Fruit fly (Drosophila melanogaster): ENCODE measurements around the gene CG9396.
A peak's percentile ranks its signal among the peaks of the same experiment; 100 is the strongest.

Gene CG9396

dm6 chr3R:9534125-9534496 lies 37.3 kb downstream of the CG9396 start (continued):
- TF ChIP-seq salm (tag; optimal IDR thresholded peaks at IDR 0.05) (peak; percentile 94), fu2 (GFP tag; optimal IDR thresholded peaks at IDR 0.05) (peak; percentile 79), cg (GFP tag; optimal IDR thresholded peaks at IDR 0.05) (peak; percentile 23), CG18764 (GFP tag; optimal IDR thresholded peaks at IDR 0.05) (peak; percentile 88), CG8478 (optimal IDR thresholded peaks at IDR 0.05) (no peak), corto (GFP tag; optimal IDR thresholded peaks at IDR 0.05) (no peak), CG4282 (GFP tag; optimal IDR thresholded peaks at IDR 0.05) (peak; percentile 51), CG4820 (GFP tag; optimal IDR thresholded peaks at IDR 0.05) (peak; percentile 91), CG13287 (GFP tag; IDR thresholded peaks at IDR 0.05; ENCODE audit: partially characterized antibody) (no peak), br (optimal IDR thresholded peaks at IDR 0.05) (no peak), gcm (GFP tag; optimal IDR thresholded peaks at IDR 0.05) (peak; percentile 92), Atf3 (GFP tag; optimal IDR thresholded peaks at IDR 0.05) (peak; percentile 94), Tbp (GFP tag; optimal IDR thresholded peaks at IDR 0.05) (no peak), luna (GFP tag; optimal IDR thresholded peaks at IDR 0.05) (peak; percentile 80), twi (tag; optimal IDR thresholded peaks at IDR 0.05) (peak; percentile 83), CG12155 (GFP tag; optimal IDR thresholded peaks at IDR 0.05) (peak; percentile 89), TFAM (GFP tag; optimal IDR thresholded peaks at IDR 0.05) (peak; percentile 65), E2f2 (GFP tag; IDR thresholded peaks at IDR 0.05) (peak; percentile 71), nmo (GFP tag; optimal IDR thresholded peaks at IDR 0.05) (peak; percentile 96), h (optimal IDR thresholded peaks at IDR 0.05) (no peak), unc-4 (GFP tag; IDR thresholded peaks at IDR 0.05; ENCODE audit: partially characterized antibody) (no peak), odd (GFP tag; optimal IDR thresholded peaks at IDR 0.05) (peak; percentile 86), CG18262 (tag; optimal IDR thresholded peaks at IDR 0.05) (peak; percentile 95), Sox100B (GFP tag; optimal IDR thresholded peaks at IDR 0.05) (peak; percentile 94), cwo (GFP tag; optimal IDR thresholded peaks at IDR 0.05) (peak; percentile 68), onecut (GFP tag; IDR thresholded peaks at IDR 0.05) (peak; percentile 75), nerfin-2 (GFP tag; IDR thresholded peaks at IDR 0.05; ENCODE audit: partially characterized antibody) (no peak), CG32767 (GFP tag; IDR thresholded peaks at IDR 0.05) (peak; percentile 74; the same call in 1 of the 2 replicates), sd (tag; optimal IDR thresholded peaks at IDR 0.05) (peak; percentile 38), al (GFP tag; IDR thresholded peaks at IDR 0.05) (peak; percentile 84), vvl (GFP tag; IDR thresholded peaks at IDR 0.05) (peak; percentile 97), Neu2 (GFP tag; optimal IDR thresholded peaks at IDR 0.05; ENCODE audit: borderline replicate concordance) (peak; percentile 4), CG10267 (tag; optimal IDR thresholded peaks at IDR 0.05) (peak; percentile 88), CG7963 (GFP tag; IDR thresholded peaks at IDR 0.05; ENCODE audit: partially characterized antibody) (no peak), eve (GFP tag; optimal IDR thresholded peaks at IDR 0.05) (peak in 1 of 2 experiments; percentile 98), CG12071 (GFP tag; optimal IDR thresholded peaks at IDR 0.05) (peak; percentile 87), CG10274 (GFP tag; optimal IDR thresholded peaks at IDR 0.05) (peak; percentile 61), dmrt99B (tag; optimal IDR thresholded peaks at IDR 0.05) (peak; percentile 98), Trl (optimal IDR thresholded peaks at IDR 0.05) (no peak), Trl (GFP tag; optimal IDR thresholded peaks at IDR 0.05) (peak; percentile 88), CG8388 (GFP tag; optimal IDR thresholded peaks at IDR 0.05) (peak; percentile 96), CG8359 (GFP tag; optimal IDR thresholded peaks at IDR 0.05; ENCODE audit: borderline replicate concordance) (peak; percentile 83), ERR (GFP tag; optimal IDR thresholded peaks at IDR 0.05) (peak; percentile 56), gfzf (GFP tag; optimal IDR thresholded peaks at IDR 0.05) (peak; percentile 3), Chrac-16 (GFP tag; optimal IDR thresholded peaks at IDR 0.05) (peak; percentile 83), zen2 (GFP tag; IDR thresholded peaks at IDR 0.05; ENCODE audit: partially characterized antibody) (no peak), gcm2 (GFP tag; optimal IDR thresholded peaks at IDR 0.05) (peak; percentile 50), gsb (GFP tag; IDR thresholded peaks at IDR 0.05) (peak; percentile 78), CG31224 (GFP tag; IDR thresholded peaks at IDR 0.05) (peak; percentile 74), vfl (GFP tag; optimal IDR thresholded peaks at IDR 0.05) (peak; percentile 33), ems (GFP tag; optimal IDR thresholded peaks at IDR 0.05) (peak; percentile 9), so (GFP tag; IDR thresholded peaks at IDR 0.05) (peak; percentile 90)

All from whole organism, embryonic.